Fruit fly (Drosophila melanogaster) whole organism, embryonic: Measurements from ENCODE around the gene CG45066.

Experiments used
- Adf1 ChIP-seq: fragments of 200-800 bp; sonication (Bioruptor generic); IDR thresholded peaks from 2 replicates; pipeline ENCODE4 v1.3.6; 2022; ENCODE audit warnings: missing biosample characterization, missing genetic modification characterization
- Atf-2 ChIP-seq: fragments of 200-800 bp; sonication (Bioruptor generic); optimal IDR thresholded peaks from 2 replicates; lab custom pipeline; 2016; ENCODE audit warnings: missing biosample characterization, missing genetic modification characterization
- Blimp-1 ChIP-seq: fragments of 200-800 bp; sonication (Bioruptor generic); optimal IDR thresholded peaks from 3 replicates; lab custom pipeline; 2018; ENCODE audit warnings: missing biosample characterization, missing genetic modification characterization, mild to moderate bottlenecking, moderate library complexity, missing genetic modification reagents
- CG10431 ChIP-seq: fragments of 200-800 bp; sonication (Bioruptor generic); optimal IDR thresholded peaks from 3 replicates; lab custom pipeline; 2018; ENCODE audit warnings: missing biosample characterization, mild to moderate bottlenecking, missing genetic modification characterization
- CG11398 ChIP-seq: fragments of 200-800 bp; sonication (Bioruptor generic); optimal IDR thresholded peaks from 2 replicates; lab custom pipeline; 2016; ENCODE audit warnings: missing biosample characterization, missing genetic modification characterization
- CG12299 ChIP-seq: fragments of 200-800 bp; sonication (Bioruptor generic); optimal IDR thresholded peaks from 2 replicates; lab custom pipeline; 2018; ENCODE audit warnings: missing biosample characterization, mild to moderate bottlenecking, missing genetic modification characterization
- CG12659 ChIP-seq: fragments of 200-800 bp; sonication (Bioruptor generic); optimal IDR thresholded peaks from 3 replicates; lab custom pipeline; 2017; ENCODE audit warnings: mild to moderate bottlenecking, missing biosample characterization, missing genetic modification reagents, missing genetic modification characterization
- CG13296 ChIP-seq: fragments of 200-800 bp; sonication (Bioruptor generic); optimal IDR thresholded peaks from 3 replicates; lab custom pipeline; 2018; ENCODE audit warnings: missing biosample characterization, mild to moderate bottlenecking, missing genetic modification characterization
- CG13424 ChIP-seq: fragments of 200-800 bp; sonication (Bioruptor generic); optimal IDR thresholded peaks from 2 replicates; lab custom pipeline; 2019; ENCODE audit warnings: missing biosample characterization, mild to moderate bottlenecking, missing genetic modification characterization, moderate library complexity
- CG13894 ChIP-seq: fragments of 200-800 bp; sonication (Bioruptor generic); optimal IDR thresholded peaks from 3 replicates; lab custom pipeline; 2018; ENCODE audit warnings: missing biosample characterization, mild to moderate bottlenecking, missing genetic modification characterization, moderate library complexity
- CG14667 ChIP-seq: fragments of 200-800 bp; sonication (Bioruptor generic); IDR thresholded peaks from 2 replicates; pipeline ENCODE4 v1.3.6; 2022; ENCODE audit warnings: missing biosample characterization, missing genetic modification characterization
- CG2120 ChIP-seq: fragments of 200-800 bp; sonication (Bioruptor generic); optimal IDR thresholded peaks from 3 replicates; lab custom pipeline; 2016; ENCODE audit warnings: missing biosample characterization, missing genetic modification characterization
- CG2712 ChIP-seq: fragments of 200-800 bp; optimal IDR thresholded peaks from 3 replicates; lab custom pipeline; 2019; ENCODE audit warnings: missing biosample characterization, mild to moderate bottlenecking, missing genetic modification characterization, moderate library complexity
- CG30403 ChIP-seq: fragments of 200-800 bp; sonication (Bioruptor generic); optimal IDR thresholded peaks from 3 replicates; lab custom pipeline; 2016; ENCODE audit warnings: missing biosample characterization, missing genetic modification characterization
- CG31224 ChIP-seq: fragments of 200-800 bp; sonication (Bioruptor generic); IDR thresholded peaks from 2 replicates; pipeline ENCODE4 v1.3.6; 2022; ENCODE audit warnings: missing biosample characterization, missing genetic modification characterization
- CG4424 ChIP-seq: fragments of 200-800 bp; sonication (Bioruptor generic); optimal IDR thresholded peaks from 3 replicates; lab custom pipeline; 2016; ENCODE audit warnings: missing biosample characterization, missing genetic modification characterization
- CG4617 ChIP-seq: fragments of 200-800 bp; sonication (Bioruptor generic); optimal IDR thresholded peaks from 3 replicates; lab custom pipeline; 2016; ENCODE audit warnings: missing biosample characterization, missing genetic modification characterization, borderline replicate concordance
- CG4730 ChIP-seq: fragments of 200-800 bp; sonication (Bioruptor generic); IDR thresholded peaks from 2 replicates; pipeline ENCODE4 v1.3.6; 2022; ENCODE audit warnings: missing biosample characterization, missing genetic modification characterization
- CG5180 ChIP-seq: fragments of 200-800 bp; sonication (Bioruptor generic); optimal IDR thresholded peaks from 3 replicates; lab custom pipeline; 2017; ENCODE audit warnings: missing biosample characterization, missing genetic modification characterization, mild to moderate bottlenecking, moderate library complexity, missing genetic modification reagents
- CG5953 ChIP-seq: fragments of 200-800 bp; sonication (Bioruptor generic); IDR thresholded peaks from 2 replicates; pipeline ENCODE4 v1.3.6; 2022; ENCODE audit warnings: missing biosample characterization, missing genetic modification characterization
- CG7357 ChIP-seq: fragments of 200-800 bp; sonication (Bioruptor generic); IDR thresholded peaks from 3 replicates; pipeline ENCODE4 v1.3.6; 2022; ENCODE audit warnings: missing biosample characterization, missing genetic modification characterization
- CG7745 ChIP-seq: fragments of 200-800 bp; sonication (Bioruptor generic); optimal IDR thresholded peaks from 2 replicates; lab custom pipeline; 2018; ENCODE audit warnings: missing biosample characterization, mild to moderate bottlenecking, missing genetic modification characterization, moderate library complexity
- CG9727 ChIP-seq: fragments of 200-800 bp; sonication (Bioruptor generic); optimal IDR thresholded peaks from 3 replicates; lab custom pipeline; 2017; ENCODE audit warnings: missing biosample characterization, mild to moderate bottlenecking, missing genetic modification characterization
- Dip3 ChIP-seq: fragments of 200-800 bp; sonication (Bioruptor generic); optimal IDR thresholded peaks from 3 replicates; lab custom pipeline; 2016; ENCODE audit warnings: missing biosample characterization, missing genetic modification characterization
- Med ChIP-seq: fragments of 200-800 bp; sonication (Bioruptor generic); peaks from one replicate; lab custom pipeline; 2016; ENCODE audit warnings: missing biosample characterization, missing genetic modification characterization, mild to moderate bottlenecking, inconsistent platforms, moderate library complexity
- Sry-β ChIP-seq: fragments of 200-800 bp; sonication (Bioruptor generic); optimal IDR thresholded peaks from 2 replicates; lab custom pipeline; 2018; ENCODE audit warnings: missing biosample characterization, mild to moderate bottlenecking, missing genetic modification characterization, moderate library complexity
- Sry-δ ChIP-seq: fragments of 200-800 bp; sonication (Bioruptor generic); optimal IDR thresholded peaks from 2 replicates; lab custom pipeline; 2016; ENCODE audit warnings: missing biosample characterization, missing genetic modification characterization
- ap ChIP-seq: fragments of 200-800 bp; sonication (Bioruptor generic); IDR thresholded peaks from 2 replicates; pipeline ENCODE4 v1.3.6; 2022; ENCODE audit warnings: missing biosample characterization, missing genetic modification characterization
- bab2 ChIP-seq: fragments of 200-800 bp; sonication (Bioruptor generic); optimal IDR thresholded peaks from 2 replicates; lab custom pipeline; 2016; ENCODE audit warnings: missing biosample characterization, missing genetic modification characterization
- br ChIP-seq: fragments of >200 bp; optimal IDR thresholded peaks from 2 replicates; lab custom pipeline; 2017
- btn ChIP-seq: fragments of 200-800 bp; sonication (Bioruptor generic); optimal IDR thresholded peaks from 2 replicates; lab custom pipeline; 2016; ENCODE audit warnings: missing biosample characterization, missing genetic modification characterization
- cato ChIP-seq: fragments of 200-800 bp; sonication (Bioruptor generic); optimal IDR thresholded peaks from 2 replicates; lab custom pipeline; 2016; ENCODE audit warnings: missing biosample characterization, missing genetic modification characterization, borderline replicate concordance
- crc ChIP-seq: fragments of 200-800 bp; sonication (Bioruptor generic); optimal IDR thresholded peaks from 2 replicates; lab custom pipeline; 2016; ENCODE audit warnings: missing biosample characterization, missing genetic modification characterization
- dati ChIP-seq: fragments of 200-800 bp; sonication (Bioruptor generic); IDR thresholded peaks from 2 replicates; pipeline ENCODE4 v1.3.6; 2022; ENCODE audit warnings: missing biosample characterization, missing genetic modification characterization
- dmrt99B ChIP-seq: fragments of 200-800 bp; sonication (Bioruptor generic); optimal IDR thresholded peaks from 2 replicates; lab custom pipeline; 2018; ENCODE audit warnings: missing biosample characterization, mild to moderate bottlenecking, missing genetic modification characterization, moderate library complexity
- ewg ChIP-seq: fragments of 200-800 bp; sonication (Bioruptor generic); optimal IDR thresholded peaks from 3 replicates; lab custom pipeline; 2017; ENCODE audit warnings: mild to moderate bottlenecking, missing biosample characterization, missing genetic modification reagents, missing genetic modification characterization
- gsb-n ChIP-seq: fragments of 200-800 bp; sonication (Bioruptor generic); optimal IDR thresholded peaks from 3 replicates; lab custom pipeline; 2018; ENCODE audit warnings: missing biosample characterization, mild to moderate bottlenecking, missing genetic modification characterization
- hbn ChIP-seq: fragments of 200-800 bp; sonication (Bioruptor generic); IDR thresholded peaks from 2 replicates; pipeline ENCODE4 v1.3.6; 2022; ENCODE audit warnings: missing biosample characterization, missing genetic modification characterization; ENCODE audit not compliant: partially characterized antibody
- hkb ChIP-seq, 2 experiments: fragments of 200-800 bp in 1 of 2; fragments of >200 bp in 1 of 2; sonication (Bioruptor generic) in 1 of 2; IDR thresholded peaks in 1 of 2; optimal IDR thresholded peaks in 1 of 2; 2 replicates each; pipeline versions ENCODE4 v1.3.6 to Lab custom; 2017 to 2022; ENCODE audit warnings: missing biosample characterization in 1 of 2, missing genetic modification characterization in 1 of 2
- knrl ChIP-seq: fragments of 200-800 bp; sonication (Bioruptor generic); IDR thresholded peaks from 3 replicates; pipeline ENCODE4 v1.3.6; 2022; ENCODE audit warnings: missing biosample characterization, missing genetic modification characterization; ENCODE audit not compliant: partially characterized antibody
- nerfin-1 ChIP-seq: fragments of 200-800 bp; sonication (Bioruptor generic); optimal IDR thresholded peaks from 3 replicates; lab custom pipeline; 2019; ENCODE audit warnings: missing biosample characterization, mild to moderate bottlenecking, missing genetic modification characterization, moderate library complexity
- pan ChIP-seq, 4 experiments: fragments of >200 bp in 3 of 4; fragments of 200-800 bp in 1 of 4; sonication (Bioruptor generic) in 1 of 4; optimal IDR thresholded peaks in 3 of 4; IDR thresholded peaks in 1 of 4; 2 replicates each; pipeline versions ENCODE4 v1.3.6 to Lab custom; 2017 to 2022; ENCODE audit warnings: missing biosample characterization in 2 of 4, missing genetic modification characterization in 2 of 4, mixed read lengths in 1 of 4
- rib ChIP-seq: fragments of 200-800 bp; sonication (Bioruptor generic); IDR thresholded peaks from 2 replicates; pipeline ENCODE4 v1.3.6; 2022; ENCODE audit warnings: missing biosample characterization, missing genetic modification characterization
- ro ChIP-seq: fragments of 200-800 bp; sonication (Bioruptor generic); IDR thresholded peaks from 2 replicates; pipeline ENCODE4 v1.3.6; 2022; ENCODE audit warnings: missing biosample characterization, missing genetic modification characterization
- sisA ChIP-seq: fragments of 200-800 bp; sonication (Bioruptor generic); IDR thresholded peaks from 2 replicates; pipeline ENCODE4 v1.3.6; 2022; ENCODE audit warnings: missing biosample characterization, missing genetic modification characterization
- sna ChIP-seq: fragments of 200-800 bp; sonication (Bioruptor generic); IDR thresholded peaks from 2 replicates; pipeline ENCODE4 v1.3.6; 2022; ENCODE audit warnings: missing biosample characterization, missing genetic modification characterization; ENCODE audit not compliant: partially characterized antibody
- toy ChIP-seq: fragments of 200-800 bp; sonication (Bioruptor generic); IDR thresholded peaks from 2 replicates; pipeline ENCODE4 v1.3.6; 2022; ENCODE audit warnings: missing biosample characterization, missing genetic modification characterization
- tup ChIP-seq: fragments of 200-800 bp; sonication (Bioruptor generic); optimal IDR thresholded peaks from 2 replicates; lab custom pipeline; 2016; ENCODE audit warnings: missing biosample characterization, mild to moderate bottlenecking, missing genetic modification characterization, moderate library complexity
- wdn ChIP-seq: fragments of 200-800 bp; sonication (Bioruptor generic); IDR thresholded peaks from 2 replicates; pipeline ENCODE4 v1.3.6; 2022; ENCODE audit warnings: missing biosample characterization, missing genetic modification characterization

CG45066 gene

dm6 chr3L:3077568-3078107, 33.4 kb downstream of the CG45066 start (continued):
- TF ChIP-seq sisA, result no peak
- TF ChIP-seq CG31224 (GFP tag; lab: Robert Waterston, UW), result peak; percentile 37; the same call in 1 of the 2 replicates
- peak; percentile 36 for TF ChIP-seq bab2 (GFP tag; lab: Kevin White, UChicago)
- TF ChIP-seq Med (GFP tag; lab: Kevin White, UChicago), result peak; percentile 96
- TF ChIP-seq CG5180 (GFP tag; lab: Kevin White, UChicago), result peak; percentile 81
- no peak for TF ChIP-seq CG14667 (GFP tag; lab: Robert Waterston, UW)
- TF ChIP-seq CG2712 (tag; lab: Kevin White, UChicago), result peak; percentile 17
- TF ChIP-seq CG9727 (GFP tag; lab: Kevin White, UChicago), result no peak
- no peak for TF ChIP-seq pan (optimal IDR thresholded peaks at IDR 0.05; lab: Kevin White, UChicago)
- peak in 1 of 2 experiments; percentile 58 for TF ChIP-seq pan (GFP tag; optimal IDR thresholded peaks at IDR 0.05 in 1 of 2, IDR thresholded peaks at IDR 0.05 in 1 of 2)
- no peak for TF ChIP-seq CG7357 (GFP tag; lab: Robert Waterston, UW)
- TF ChIP-seq CG11398 (GFP tag; lab: Kevin White, UChicago), result peak; percentile 51
- peak; percentile 74; the same call in 1 of the 2 replicates for TF ChIP-seq rib (GFP tag; lab: Robert Waterston, UW)
- peak; percentile 33; the same call in 1 of the 2 replicates for TF ChIP-seq sna
- TF ChIP-seq toy (GFP tag; lab: Robert Waterston, UW), result no peak
- TF ChIP-seq Sry-β (GFP tag; lab: Kevin White, UChicago), result no peak
- no peak for TF ChIP-seq crc
- TF ChIP-seq cato (GFP tag; lab: Kevin White, UChicago), result no peak
- TF ChIP-seq CG4617 (GFP tag; lab: Kevin White, UChicago), result no peak
- peak; percentile 14 for TF ChIP-seq CG12659 (GFP tag; lab: Kevin White, UChicago)
- no peak for TF ChIP-seq ewg (GFP tag; lab: Kevin White, UChicago)
- no peak for TF ChIP-seq CG13424 (tag; lab: Kevin White, UChicago)
- TF ChIP-seq dati (GFP tag; lab: Robert Waterston, UW), result no peak
- peak; percentile 33; the same call in 1 of the 2 replicates for TF ChIP-seq wdn
- 0 out of 2 replicates have a peak, but pooled peaks have one; percentile 8 for TF ChIP-seq CG5953
- TF ChIP-seq hkb (optimal IDR thresholded peaks at IDR 0.05; lab: Kevin White, UChicago), result no peak
- TF ChIP-seq hkb (GFP tag; IDR thresholded peaks at IDR 0.05; lab: Robert Waterston, UW), result peak; percentile 59
- TF ChIP-seq CG13894 (tag; lab: Kevin White, UChicago), result peak; percentile 61
- TF ChIP-seq knrl (GFP tag; lab: Robert Waterston, UW), result peak; percentile 36; the same call in 1 of the 3 replicates
- no peak for TF ChIP-seq Atf-2
- TF ChIP-seq Adf1 (GFP tag; lab: Robert Waterston, UW), result peak; percentile 74
- TF ChIP-seq CG12299, result no peak
- peak; percentile 11 for TF ChIP-seq Dip3 (GFP tag; lab: Kevin White, UChicago)
- TF ChIP-seq gsb-n, result no peak
- no peak for TF ChIP-seq Sry-δ
- no peak for TF ChIP-seq tup (GFP tag; lab: Kevin White, UChicago)
- TF ChIP-seq br (lab: Kevin White, UChicago), result no peak
- no peak for TF ChIP-seq CG7745 (tag; lab: Kevin White, UChicago)
- peak; percentile 51 for TF ChIP-seq CG13296 (GFP tag; lab: Kevin White, UChicago)
- no peak for TF ChIP-seq CG4424 (GFP tag; lab: Kevin White, UChicago)
- TF ChIP-seq ap (GFP tag; lab: Robert Waterston, UW), result no peak
- peak; percentile 16 for TF ChIP-seq dmrt99B (tag; lab: Kevin White, UChicago)
- peak; percentile 59 for TF ChIP-seq CG2120 (GFP tag; lab: Kevin White, UChicago)
- TF ChIP-seq ro (GFP tag; lab: Robert Waterston, UW), result no peak
- no peak for TF ChIP-seq CG30403 (GFP tag; lab: Kevin White, UChicago)
- TF ChIP-seq CG4730 (GFP tag; lab: Robert Waterston, UW), result no peak
- no peak for TF ChIP-seq hbn (GFP tag; lab: Robert Waterston, UW)
- TF ChIP-seq Blimp-1 (GFP tag; lab: Kevin White, UChicago), result no peak
- no peak for TF ChIP-seq btn (GFP tag; lab: Kevin White, UChicago)
- no peak for TF ChIP-seq nerfin-1 (tag; lab: Kevin White, UChicago)
- TF ChIP-seq CG10431 (GFP tag; lab: Kevin White, UChicago), result no peak
